Fruit fly (Drosophila melanogaster): Measurements from ENCODE around the gene CG12093.

The CG12093 gene

dm6 chr3L:2801376-2801775 lies 27.6 kb upstream of the CG12093 start:
- TF ChIP-seq CTCF (optimal IDR thresholded peaks at IDR 0.05) (no peak), CG8478 (optimal IDR thresholded peaks at IDR 0.05) (no peak)

dm6 chr3L:2800329-2800728 lies 26.5 kb upstream of the CG12093 start:
- TF ChIP-seq CG8478 (optimal IDR thresholded peaks at IDR 0.05) (no peak), CTCF (optimal IDR thresholded peaks at IDR 0.05) (no peak)

- TF ChIP-seq CG8478 (optimal IDR thresholded peaks at IDR 0.05) (no peak), CTCF (optimal IDR thresholded peaks at IDR 0.05) (no peak)
These were observed 25.4 kb upstream of the CG12093 start for dm6 chr3L:2799110-2799618.

- TF ChIP-seq CTCF (optimal IDR thresholded peaks at IDR 0.05), result no peak
- TF ChIP-seq CG8478 (optimal IDR thresholded peaks at IDR 0.05), result no peak
These were observed 24.7 kb upstream of the CG12093 start for dm6 chr3L:2798463-2798993.

dm6 chr3L:2796242-2796641 lies 22.4 kb upstream of the CG12093 start:
- TF ChIP-seq CTCF (optimal IDR thresholded peaks at IDR 0.05), result no peak
- no peak for TF ChIP-seq CG8478 (optimal IDR thresholded peaks at IDR 0.05)

dm6 chr3L:2795363-2795957 lies 21.7 kb upstream of the CG12093 start:
- TF ChIP-seq CG8478 (optimal IDR thresholded peaks at IDR 0.05) (no peak), CTCF (optimal IDR thresholded peaks at IDR 0.05) (no peak)

- TF ChIP-seq CG8478 (optimal IDR thresholded peaks at IDR 0.05) (no peak), CTCF (optimal IDR thresholded peaks at IDR 0.05) (no peak)
These were observed 12.1 kb upstream of the CG12093 start for dm6 chr3L:2785941-2786340.

dm6 chr3L:2782678-2783027 lies 8.8 kb upstream of the CG12093 start:
- TF ChIP-seq CTCF (optimal IDR thresholded peaks at IDR 0.05) (no peak), CG8478 (optimal IDR thresholded peaks at IDR 0.05) (no peak)

dm6 chr3L:2781991-2782677 lies 8.3 kb upstream of the CG12093 start, which contains the start of gene Pgant6:
Gene Pgant6 (plus strand): TSS chr3L:2782255.
- TF ChIP-seq CG8478 (optimal IDR thresholded peaks at IDR 0.05) (no peak), CTCF (optimal IDR thresholded peaks at IDR 0.05) (no peak)

dm6 chr3L:2780711-2781110 lies 6.9 kb upstream of the CG12093 start, which contains the start of gene mRpS35:
Gene mRpS35 (plus strand): TSS chr3L:2780899.
- TF ChIP-seq CTCF (optimal IDR thresholded peaks at IDR 0.05) (no peak), CG8478 (optimal IDR thresholded peaks at IDR 0.05) (no peak)

- TF ChIP-seq CTCF (optimal IDR thresholded peaks at IDR 0.05) (no peak), CG8478 (optimal IDR thresholded peaks at IDR 0.05) (no peak)
These were observed 1.8 kb downstream of the CG12093 start, which contains the start of gene AhcyL1 for dm6 chr3L:2772045-2772444. Gene AhcyL1 (minus strand): TSS chr3L:2772325.

- TF ChIP-seq CG8478 (optimal IDR thresholded peaks at IDR 0.05) (no peak), CTCF (optimal IDR thresholded peaks at IDR 0.05) (no peak)
These were observed 7.3 kb downstream of the CG12093 start, which contains the start of the genes Mrtf and Non2 for dm6 chr3L:2766269-2767088. Gene Mrtf (minus strand): TSS chr3L:2766536. Gene Non2 (plus strand): TSS chr3L:2766999.

- TF ChIP-seq CTCF (optimal IDR thresholded peaks at IDR 0.05), result no peak
- no peak for TF ChIP-seq CG8478 (optimal IDR thresholded peaks at IDR 0.05)
These were observed 8.0 kb downstream of the CG12093 start for dm6 chr3L:2765794-2766268.

- no peak for TF ChIP-seq CTCF (optimal IDR thresholded peaks at IDR 0.05)
- no peak for TF ChIP-seq CG8478 (optimal IDR thresholded peaks at IDR 0.05)
These were observed 8.6 kb downstream of the CG12093 start for dm6 chr3L:2765013-2765738.

All from S2 (cell line).